Fruit fly (Drosophila melanogaster) whole organism, embryonic: ENCODE results near the gene Osbp.

Experiments
- Ada2b ChIP-seq: fragments of 200-800 bp; sonication (Bioruptor generic); IDR thresholded peaks from 2 replicates; pipeline ENCODE4 v1.3.6; 2022; ENCODE audit warnings: missing biosample characterization, missing genetic modification characterization
- Bdp1 ChIP-seq: fragments of 200-800 bp; sonication (Bioruptor generic); optimal IDR thresholded peaks from 3 replicates; lab custom pipeline; 2016; ENCODE audit warnings: missing biosample characterization, missing genetic modification characterization
- CG10462 ChIP-seq: fragments of 200-800 bp; sonication (Bioruptor generic); optimal IDR thresholded peaks from 2 replicates; lab custom pipeline; 2016; ENCODE audit warnings: missing biosample characterization, missing genetic modification characterization
- CG10654 ChIP-seq: fragments of 200-800 bp; sonication (Bioruptor generic); optimal IDR thresholded peaks from 2 replicates; lab custom pipeline; 2016; ENCODE audit warnings: missing biosample characterization, missing genetic modification characterization
- CG12155 ChIP-seq: fragments of 200-800 bp; sonication (Bioruptor generic); optimal IDR thresholded peaks from 3 replicates; lab custom pipeline; 2016; ENCODE audit warnings: missing biosample characterization, missing genetic modification characterization
- CG12942 ChIP-seq: fragments of 200-800 bp; sonication (Bioruptor generic); optimal IDR thresholded peaks from 3 replicates; lab custom pipeline; 2016; ENCODE audit warnings: missing biosample characterization, missing genetic modification characterization
- CG15269 ChIP-seq: fragments of 200-800 bp; sonication (Bioruptor generic); optimal IDR thresholded peaks from 2 replicates; lab custom pipeline; 2018; ENCODE audit warnings: missing biosample characterization, mild to moderate bottlenecking, missing genetic modification characterization, moderate library complexity
- CG17612 ChIP-seq: fragments of 200-800 bp; sonication (Bioruptor generic); IDR thresholded peaks from 2 replicates; pipeline ENCODE4 v1.3.6; 2022; ENCODE audit warnings: missing biosample characterization, missing genetic modification characterization
- CG17912 ChIP-seq: fragments of 200-800 bp; sonication (Bioruptor generic); optimal IDR thresholded peaks from 2 replicates; lab custom pipeline; 2018; ENCODE audit warnings: missing biosample characterization, mild to moderate bottlenecking, missing genetic modification characterization
- CG2678 ChIP-seq: fragments of 200-800 bp; sonication (Bioruptor generic); optimal IDR thresholded peaks from 3 replicates; lab custom pipeline; 2019; ENCODE audit warnings: missing biosample characterization, mild to moderate bottlenecking, missing genetic modification characterization, moderate library complexity
- CG3407 ChIP-seq: fragments of 200-800 bp; sonication (Bioruptor generic); optimal IDR thresholded peaks from 2 replicates; lab custom pipeline; 2018; ENCODE audit warnings: missing biosample characterization, mild to moderate bottlenecking, missing genetic modification characterization
- CG3847 ChIP-seq: fragments of 200-800 bp; sonication (Bioruptor generic); IDR thresholded peaks from 2 replicates; pipeline ENCODE4 v1.3.6; 2022; ENCODE audit warnings: missing biosample characterization, missing genetic modification characterization
- CG3995 ChIP-seq: fragments of 200-800 bp; sonication (Bioruptor generic); optimal IDR thresholded peaks from 3 replicates; lab custom pipeline; 2016; ENCODE audit warnings: missing biosample characterization, missing genetic modification characterization
- CG4328 ChIP-seq: fragments of 200-800 bp; sonication (Bioruptor generic); optimal IDR thresholded peaks from 3 replicates; lab custom pipeline; 2017; ENCODE audit warnings: missing biosample characterization, missing genetic modification reagents, missing genetic modification characterization
- CG4730 ChIP-seq: fragments of 200-800 bp; sonication (Bioruptor generic); IDR thresholded peaks from 2 replicates; pipeline ENCODE4 v1.3.6; 2022; ENCODE audit warnings: missing biosample characterization, missing genetic modification characterization
- CG6175 ChIP-seq: fragments of 200-800 bp; sonication (Bioruptor generic); IDR thresholded peaks from 3 replicates; pipeline ENCODE4 v1.3.6; 2022; ENCODE audit warnings: missing biosample characterization, missing genetic modification characterization
- CG6854 ChIP-seq: fragments of 200-800 bp; sonication (Bioruptor generic); optimal IDR thresholded peaks from 3 replicates; lab custom pipeline; 2017; ENCODE audit warnings: missing biosample characterization, mild to moderate bottlenecking, missing genetic modification characterization
- CG7271 ChIP-seq: fragments of 200-800 bp; sonication (Bioruptor generic); optimal IDR thresholded peaks from 2 replicates; lab custom pipeline; 2018; ENCODE audit warnings: missing biosample characterization, mild to moderate bottlenecking, missing genetic modification characterization, moderate library complexity
- CG7745 ChIP-seq: fragments of 200-800 bp; sonication (Bioruptor generic); optimal IDR thresholded peaks from 2 replicates; lab custom pipeline; 2018; ENCODE audit warnings: missing biosample characterization, mild to moderate bottlenecking, missing genetic modification characterization, moderate library complexity
- CG7963 ChIP-seq: fragments of 200-800 bp; sonication (Bioruptor generic); IDR thresholded peaks from 3 replicates; pipeline ENCODE4 v1.3.6; 2022; ENCODE audit warnings: missing biosample characterization, missing genetic modification characterization; ENCODE audit not compliant: partially characterized antibody
- CG8359 ChIP-seq: fragments of 200-800 bp; sonication (Bioruptor generic); optimal IDR thresholded peaks from 2 replicates; lab custom pipeline; 2017; ENCODE audit warnings: missing biosample characterization, mild to moderate bottlenecking, missing genetic modification characterization, borderline replicate concordance
- CG9437 ChIP-seq: fragments of 200-800 bp; sonication (Bioruptor generic); optimal IDR thresholded peaks from 2 replicates; lab custom pipeline; 2018; ENCODE audit warnings: missing biosample characterization, mild to moderate bottlenecking, missing genetic modification characterization
- CG9727 ChIP-seq: fragments of 200-800 bp; sonication (Bioruptor generic); optimal IDR thresholded peaks from 3 replicates; lab custom pipeline; 2017; ENCODE audit warnings: missing biosample characterization, mild to moderate bottlenecking, missing genetic modification characterization
- CG9797 ChIP-seq: fragments of 200-800 bp; sonication (Bioruptor generic); optimal IDR thresholded peaks from 3 replicates; lab custom pipeline; 2018; ENCODE audit warnings: missing biosample characterization, mild to moderate bottlenecking, missing genetic modification characterization
- Ets65A ChIP-seq: fragments of 200-800 bp; sonication (Bioruptor generic); peaks from one replicate; lab custom pipeline; 2016; ENCODE audit warnings: missing biosample characterization, missing genetic modification characterization
- Fer1 ChIP-seq: fragments of 200-800 bp; sonication (Bioruptor generic); optimal IDR thresholded peaks from 2 replicates; lab custom pipeline; 2017; ENCODE audit warnings: missing biosample characterization, mild to moderate bottlenecking, missing genetic modification characterization
- HHEX ChIP-seq: fragments of 200-800 bp; sonication (Bioruptor generic); optimal IDR thresholded peaks from 3 replicates; lab custom pipeline; 2017; ENCODE audit warnings: missing biosample characterization, mild to moderate bottlenecking, missing genetic modification characterization, missing genetic modification reagents
- Jarid2 ChIP-seq: fragments of 200-800 bp; sonication (Bioruptor generic); optimal IDR thresholded peaks from 3 replicates; lab custom pipeline; 2017; ENCODE audit warnings: mild to moderate bottlenecking, missing biosample characterization, missing genetic modification reagents, missing genetic modification characterization
- Scr ChIP-seq: fragments of 200-800 bp; sonication (Bioruptor generic); IDR thresholded peaks from 2 replicates; pipeline ENCODE4 v1.3.6; 2022; ENCODE audit warnings: missing biosample characterization, missing genetic modification characterization; ENCODE audit not compliant: partially characterized antibody
- Sry-δ ChIP-seq: fragments of 200-800 bp; sonication (Bioruptor generic); optimal IDR thresholded peaks from 2 replicates; lab custom pipeline; 2016; ENCODE audit warnings: missing biosample characterization, missing genetic modification characterization
- Usf ChIP-seq: fragments of 200-800 bp; sonication (Bioruptor generic); optimal IDR thresholded peaks from 2 replicates; lab custom pipeline; 2017; ENCODE audit warnings: missing genotype, missing biosample characterization, missing genetic modification characterization
- amos ChIP-seq: fragments of 200-800 bp; sonication (Bioruptor generic); IDR thresholded peaks from 2 replicates; pipeline ENCODE4 v1.3.6; 2022; ENCODE audit warnings: missing biosample characterization, missing genetic modification characterization; ENCODE audit not compliant: partially characterized antibody
- cato ChIP-seq: fragments of 200-800 bp; sonication (Bioruptor generic); optimal IDR thresholded peaks from 2 replicates; lab custom pipeline; 2016; ENCODE audit warnings: missing biosample characterization, missing genetic modification characterization, borderline replicate concordance
- cwo ChIP-seq: fragments of 200-800 bp; sonication (Bioruptor generic); optimal IDR thresholded peaks from 3 replicates; lab custom pipeline; 2017; ENCODE audit warnings: missing biosample characterization, missing genetic modification characterization, mild to moderate bottlenecking, moderate library complexity, missing genetic modification reagents
- dan ChIP-seq: fragments of 200-800 bp; sonication (Bioruptor generic); IDR thresholded peaks from 2 replicates; pipeline ENCODE4 v1.3.6; 2022; ENCODE audit warnings: missing biosample characterization, missing genetic modification characterization
- danr ChIP-seq: fragments of 200-800 bp; sonication (Bioruptor generic); IDR thresholded peaks from 2 replicates; pipeline ENCODE4 v1.3.6; 2022; ENCODE audit warnings: missing biosample characterization, missing genetic modification characterization
- dmrt11E ChIP-seq: fragments of 200-800 bp; sonication (Bioruptor generic); optimal IDR thresholded peaks from 3 replicates; lab custom pipeline; 2018; ENCODE audit warnings: missing biosample characterization, mild to moderate bottlenecking, missing genetic modification characterization, moderate library complexity
- dysf ChIP-seq: fragments of 200-800 bp; sonication (Bioruptor generic); IDR thresholded peaks from 3 replicates; pipeline ENCODE4 v1.3.6; 2022; ENCODE audit warnings: missing biosample characterization, missing genetic modification characterization
- fru ChIP-seq: fragments of >200 bp; optimal IDR thresholded peaks from 2 replicates; lab custom pipeline; 2017
- fu2 ChIP-seq: fragments of 200-800 bp; sonication (Bioruptor generic); optimal IDR thresholded peaks from 2 replicates; lab custom pipeline; 2016; ENCODE audit warnings: missing biosample characterization, missing genetic modification characterization
- gcm ChIP-seq: fragments of 200-800 bp; sonication (Bioruptor generic); optimal IDR thresholded peaks from 2 replicates; lab custom pipeline; 2019; ENCODE audit warnings: missing biosample characterization, mild to moderate bottlenecking, missing genetic modification characterization, moderate library complexity
- inv ChIP-seq: fragments of 200-800 bp; sonication (Bioruptor generic); IDR thresholded peaks from 2 replicates; pipeline ENCODE4 v1.3.6; 2022; ENCODE audit warnings: missing biosample characterization, missing genetic modification characterization; ENCODE audit not compliant: partially characterized antibody
- mirr ChIP-seq: fragments of 200-800 bp; sonication (Bioruptor generic); optimal IDR thresholded peaks from 3 replicates; lab custom pipeline; 2018; ENCODE audit warnings: missing biosample characterization, mild to moderate bottlenecking, missing genetic modification characterization
- nom ChIP-seq: fragments of 200-800 bp; sonication (Bioruptor generic); optimal IDR thresholded peaks from 2 replicates; lab custom pipeline; 2017; ENCODE audit warnings: missing biosample characterization, missing genetic modification characterization, mild to moderate bottlenecking, moderate library complexity, missing genetic modification reagents
- odd ChIP-seq: fragments of 200-800 bp; sonication (Bioruptor generic); optimal IDR thresholded peaks from 2 replicates; lab custom pipeline; 2017; ENCODE audit warnings: missing biosample characterization, mild to moderate bottlenecking, missing genetic modification characterization
- phol ChIP-seq: fragments of 200-800 bp; sonication (Bioruptor generic); optimal IDR thresholded peaks from 3 replicates; lab custom pipeline; 2018; ENCODE audit warnings: missing biosample characterization, mild to moderate bottlenecking, missing genetic modification characterization, moderate library complexity
- pita ChIP-seq: fragments of 200-800 bp; sonication (Bioruptor generic); optimal IDR thresholded peaks from 2 replicates; lab custom pipeline; 2017; ENCODE audit warnings: missing biosample characterization, mild to moderate bottlenecking, missing genetic modification characterization
- ranshi ChIP-seq: fragments of 200-800 bp; sonication (Bioruptor generic); IDR thresholded peaks from 2 replicates; pipeline ENCODE4 v1.3.6; 2022; ENCODE audit warnings: missing biosample characterization, missing genetic modification characterization
- sd ChIP-seq: fragments of 200-800 bp; sonication (Bioruptor generic); optimal IDR thresholded peaks from 3 replicates; lab custom pipeline; 2018; ENCODE audit warnings: missing biosample characterization, mild to moderate bottlenecking, missing genetic modification characterization, moderate library complexity
- tgo ChIP-seq: fragments of 200-800 bp; sonication (Bioruptor generic); IDR thresholded peaks from 3 replicates; pipeline ENCODE4 v1.3.6; 2022; ENCODE audit warnings: missing biosample characterization, missing genetic modification characterization
- yki ChIP-seq: fragments of >200 bp; optimal IDR thresholded peaks from 3 replicates; lab custom pipeline; 2018

The Osbp gene

DNA sequence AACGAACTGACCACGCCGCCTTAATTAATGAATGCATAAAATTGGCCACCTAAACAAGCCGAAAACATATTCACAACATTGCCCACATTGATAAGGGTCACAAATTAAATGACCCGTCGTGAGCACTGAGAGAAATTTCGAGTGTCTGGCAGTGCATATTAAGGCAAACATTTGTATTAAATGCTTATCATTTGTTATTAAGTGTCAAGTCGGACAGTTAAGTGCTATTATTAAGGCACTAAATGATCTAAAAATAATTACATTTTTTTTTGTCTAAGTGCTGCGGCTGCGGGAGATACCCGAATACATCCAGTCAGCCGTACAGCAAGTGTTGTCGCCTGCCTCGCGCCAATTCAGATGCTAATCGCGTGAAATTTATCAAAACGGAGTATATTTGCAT is 24.4 kb upstream of the Osbp start (continued):
- TF ChIP-seq CG15269 (tag; lab: Kevin White, UChicago) = peak; percentile 81
- TF ChIP-seq CG17612 (GFP tag; lab: Robert Waterston, UW) = 0 out of 2 replicates have a peak, but pooled peaks have one; percentile 7
- TF ChIP-seq nom (GFP tag; lab: Kevin White, UChicago) = no peak
- TF ChIP-seq sd (tag; lab: Kevin White, UChicago) = peak; percentile 48
- peak; percentile 25 for TF ChIP-seq CG9727 (GFP tag; lab: Kevin White, UChicago)
- TF ChIP-seq CG17912 (GFP tag; lab: Kevin White, UChicago) = no peak
- peak; percentile 72 for TF ChIP-seq CG4730 (GFP tag; lab: Robert Waterston, UW)
- no peak for TF ChIP-seq CG6854 (GFP tag; lab: Kevin White, UChicago)
- no peak for TF ChIP-seq CG7963 (GFP tag; lab: Robert Waterston, UW)
- no peak for TF ChIP-seq dan
- TF ChIP-seq Ets65A (GFP tag; lab: Kevin White, UChicago) = peak; percentile 91
- peak; percentile 67 for TF ChIP-seq phol
- TF ChIP-seq cwo (GFP tag; lab: Kevin White, UChicago) = peak; percentile 64
- peak; percentile 32 for TF ChIP-seq fu2 (GFP tag; lab: Kevin White, UChicago)
- peak; percentile 54 for TF ChIP-seq Usf (GFP tag; lab: Kevin White, UChicago)
- no peak for TF ChIP-seq mirr (GFP tag; lab: Kevin White, UChicago)
- TF ChIP-seq danr (GFP tag; lab: Robert Waterston, UW) = peak; percentile 27; the same call in 1 of the 2 replicates
- no peak for TF ChIP-seq Fer1 (GFP tag; lab: Kevin White, UChicago)
- peak; percentile 70 for TF ChIP-seq tgo (GFP tag; lab: Robert Waterston, UW)
- no peak for TF ChIP-seq CG7745 (tag; lab: Kevin White, UChicago)
- no peak for TF ChIP-seq CG7271
- peak; percentile 1 for TF ChIP-seq CG8359 (GFP tag; lab: Kevin White, UChicago)
- TF ChIP-seq amos (GFP tag; lab: Robert Waterston, UW) = no peak
- no peak for TF ChIP-seq CG9797 (GFP tag; lab: Kevin White, UChicago)
- peak; percentile 5 for TF ChIP-seq Jarid2 (GFP tag; lab: Kevin White, UChicago)
- no peak for TF ChIP-seq CG4328 (GFP tag; lab: Kevin White, UChicago)
- TF ChIP-seq CG12155 = peak; percentile 48
- TF ChIP-seq Bdp1 (GFP tag; lab: Kevin White, UChicago) = peak; percentile 11
- no peak for TF ChIP-seq Sry-δ (GFP tag; lab: Kevin White, UChicago)
- peak; percentile 29 for TF ChIP-seq CG3995 (GFP tag; lab: Kevin White, UChicago)
- TF ChIP-seq CG3847 (GFP tag; lab: Robert Waterston, UW) = peak; percentile 53
- peak; percentile 76 for TF ChIP-seq dysf (GFP tag; lab: Robert Waterston, UW)
- TF ChIP-seq CG6175 (GFP tag; lab: Robert Waterston, UW) = peak; percentile 64; the same call in 1 of the 3 replicates
- TF ChIP-seq dmrt11E = no peak
- peak; percentile 57 for TF ChIP-seq Ada2b
- TF ChIP-seq ranshi (GFP tag; lab: Robert Waterston, UW) = peak; percentile 69
- TF ChIP-seq CG2678 (tag; lab: Kevin White, UChicago) = peak; percentile 77
- no peak for TF ChIP-seq inv (GFP tag; lab: Robert Waterston, UW)
- peak; percentile 22 for TF ChIP-seq CG9437 (GFP tag; lab: Kevin White, UChicago)
- TF ChIP-seq CG10462 (GFP tag; lab: Kevin White, UChicago) = no peak
- TF ChIP-seq pita (GFP tag; lab: Kevin White, UChicago) = no peak
- TF ChIP-seq gcm (GFP tag; lab: Kevin White, UChicago) = no peak
- TF ChIP-seq CG12942 (GFP tag; lab: Kevin White, UChicago) = peak; percentile 59
- TF ChIP-seq CG10654 = peak; percentile 51
- no peak for TF ChIP-seq Scr (GFP tag; lab: Robert Waterston, UW)
- peak; percentile 15 for TF ChIP-seq CG3407 (GFP tag; lab: Kevin White, UChicago)
- TF ChIP-seq cato (GFP tag; lab: Kevin White, UChicago) = peak; percentile 24
- no peak for TF ChIP-seq fru (lab: Kevin White, UChicago)
- TF ChIP-seq yki (lab: Kevin White, UChicago) = no peak
- peak; percentile 60 for TF ChIP-seq HHEX (GFP tag; lab: Kevin White, UChicago)
- no peak for TF ChIP-seq odd
